Worm (Caenorhabditis elegans): ENCODE data around the gene C06G4.6.

Gene C06G4.6

DNA sequence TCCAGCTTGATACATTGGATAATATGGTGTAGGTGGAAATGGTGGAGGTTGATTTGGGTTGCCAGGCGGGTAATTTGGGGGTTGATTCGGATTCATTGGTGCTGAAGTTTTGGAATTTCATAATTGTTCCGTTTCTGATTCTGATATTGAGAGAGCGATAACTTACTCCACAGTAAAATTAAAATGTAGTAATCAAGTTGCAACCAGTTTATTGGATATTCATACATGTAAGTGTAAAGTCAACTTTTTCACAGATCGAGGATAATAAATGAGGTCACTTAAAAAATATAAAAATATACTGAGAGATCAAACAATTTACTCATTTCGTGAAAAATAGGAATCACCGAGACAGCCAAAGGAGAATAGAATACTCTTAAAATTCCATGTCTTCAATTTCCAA lies 23.8 kb downstream of the C06G4.6 start, which contains the start of gene mdt-30:
Gene mdt-30 (minus strand): TSS at position 101 of the 400 bp plus-strand sequence.
- TF ChIP-seq ceh-43 (GFP tag; optimal IDR thresholded peaks at IDR 0.05) (no peak), mep-1 (tag; optimal IDR thresholded peaks at IDR 0.05) (no peak), unc-39 (tag; optimal IDR thresholded peaks at IDR 0.05) (no peak), snpc-4 (tag; optimal IDR thresholded peaks at IDR 0.05) (no peak), zip-8 (tag; optimal IDR thresholded peaks at IDR 0.05) (no peak), nhr-28 (tag; optimal IDR thresholded peaks at IDR 0.05) (no peak), bed-3 (GFP tag; optimal IDR thresholded peaks at IDR 0.05) (no peak), tbx-8 (GFP tag; optimal IDR thresholded peaks at IDR 0.05) (no peak), ces-1 (GFP tag; optimal IDR thresholded peaks at IDR 0.05) (no peak), ztf-11 (tag; optimal IDR thresholded peaks at IDR 0.05) (no peak), unc-62 (GFP tag; optimal IDR thresholded peaks at IDR 0.05) (no peak), ceh-39 (tag; optimal IDR thresholded peaks at IDR 0.05) (no peak), nhr-12 (tag; optimal IDR thresholded peaks at IDR 0.05) (no peak)

ce11 chrIII:8029487-8029886 lies 25.3 kb downstream of the C06G4.6 start, which contains the start of gene F44B9.8:
F44B9.8 (minus strand) TSS chrIII:8029649.
- no peak for TF ChIP-seq lin-32 (GFP tag; optimal IDR thresholded peaks at IDR 0.05)
- no peak for TF ChIP-seq nhr-76 (tag; optimal IDR thresholded peaks at IDR 0.05)
- no peak for TF ChIP-seq unc-62 (GFP tag; optimal IDR thresholded peaks at IDR 0.05)
- TF ChIP-seq elt-1 (tag; optimal IDR thresholded peaks at IDR 0.05; ENCODE audit: borderline replicate concordance, insufficient read depth): no peak
- TF ChIP-seq nhr-28 (tag; optimal IDR thresholded peaks at IDR 0.05): no peak
- no peak for TF ChIP-seq nhr-2 (tag; optimal IDR thresholded peaks at IDR 0.05)
- TF ChIP-seq ham-2 (GFP tag; optimal IDR thresholded peaks at IDR 0.05): no peak
- no peak for TF ChIP-seq ces-1 (GFP tag; optimal IDR thresholded peaks at IDR 0.05)
- no peak for TF ChIP-seq drap-1 (GFP tag; optimal IDR thresholded peaks at IDR 0.05)
- no peak for TF ChIP-seq cnd-1 (tag; optimal IDR thresholded peaks at IDR 0.05)
- peak; percentile 31 for TF ChIP-seq nhr-237 (tag; optimal IDR thresholded peaks at IDR 0.05)
- TF ChIP-seq sptf-1 (tag; optimal IDR thresholded peaks at IDR 0.05): no peak
- TF ChIP-seq lsy-2 (tag; optimal IDR thresholded peaks at IDR 0.05): peak; percentile 39
- TF ChIP-seq pha-4 (tag; optimal IDR thresholded peaks at IDR 0.05): peak; percentile 17
- no peak for TF ChIP-seq mls-2 (tag; optimal IDR thresholded peaks at IDR 0.05)

- no peak for TF ChIP-seq nhr-237 (tag; optimal IDR thresholded peaks at IDR 0.05)
- no peak for TF ChIP-seq tbx-8 (GFP tag; optimal IDR thresholded peaks at IDR 0.05)
These were observed 26.8 kb downstream of the C06G4.6 start, which contains the start of gene F44B9.9 for ce11 chrIII:8030963-8031362. F44B9.9 (minus strand) TSS chrIII:8031063.

ce11 chrIII:8033534-8033933 lies 29.3 kb downstream of the C06G4.6 start, which contains the start of gene F44B9.10:
F44B9.10 (minus strand) TSS chrIII:8033634.
- TF ChIP-seq mls-2 (tag; optimal IDR thresholded peaks at IDR 0.05) (no peak), pha-4 (tag; optimal IDR thresholded peaks at IDR 0.05) (no peak), elt-3 (tag; optimal IDR thresholded peaks at IDR 0.05) (no peak), nhr-28 (tag; optimal IDR thresholded peaks at IDR 0.05) (no peak), mab-5 (tag; optimal IDR thresholded peaks at IDR 0.05) (no peak), snpc-4 (tag; optimal IDR thresholded peaks at IDR 0.05) (no peak), unc-120 (tag; optimal IDR thresholded peaks at IDR 0.05; ENCODE audit: poor library complexity, severe bottlenecking) (no peak), sem-2 (GFP tag; optimal IDR thresholded peaks at IDR 0.05) (no peak), lin-32 (GFP tag; optimal IDR thresholded peaks at IDR 0.05) (no peak), ham-2 (GFP tag; optimal IDR thresholded peaks at IDR 0.05) (no peak), tbx-8 (GFP tag; optimal IDR thresholded peaks at IDR 0.05) (no peak), hlh-1 (tag; optimal IDR thresholded peaks at IDR 0.05) (no peak)

DNA sequence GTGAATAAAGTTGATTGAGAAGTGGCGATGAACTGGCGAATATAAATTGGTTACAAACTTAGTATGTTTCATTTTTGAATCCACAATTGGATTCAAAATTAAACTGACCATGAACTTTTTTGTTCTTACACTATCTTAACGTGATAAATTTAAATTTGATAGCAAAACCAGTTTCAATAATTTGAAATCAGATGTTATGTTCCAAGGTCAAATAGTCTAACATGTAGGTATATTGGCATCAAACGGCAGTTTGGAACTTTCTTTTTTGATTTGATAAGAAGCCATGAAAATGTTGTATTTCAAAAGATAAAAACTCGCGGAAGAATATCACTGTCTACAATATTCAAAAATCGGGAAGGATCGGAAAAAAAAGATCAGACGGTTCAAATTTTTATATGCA lies 31.9 kb downstream of the C06G4.6 start:
- TF ChIP-seq nhr-2 (tag; optimal IDR thresholded peaks at IDR 0.05) (no peak), M03D4.4 (tag; optimal IDR thresholded peaks at IDR 0.05) (no peak)

DNA sequence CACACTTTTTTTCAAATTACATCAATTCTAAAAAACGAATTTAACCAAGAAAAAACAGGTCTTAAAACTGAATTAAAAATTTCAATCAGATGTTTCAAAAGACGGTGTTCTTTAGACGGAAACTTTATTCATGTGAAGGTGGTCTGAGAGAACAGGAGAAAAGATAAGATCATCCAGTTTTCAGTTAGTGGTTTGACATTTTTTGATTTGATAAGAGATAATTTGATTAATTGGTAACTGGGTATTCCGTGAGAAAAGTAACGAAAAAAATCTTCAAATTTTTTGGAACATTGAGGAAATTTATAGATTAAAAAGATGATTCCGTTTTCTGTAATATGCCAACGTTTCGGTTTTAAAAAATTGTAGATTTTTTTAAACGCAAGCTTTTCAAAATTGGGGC lies 32.3 kb downstream of the C06G4.6 start:
- TF ChIP-seq ceh-39 (tag; optimal IDR thresholded peaks at IDR 0.05) (no peak), zip-8 (tag; optimal IDR thresholded peaks at IDR 0.05) (no peak), ceh-43 (GFP tag; optimal IDR thresholded peaks at IDR 0.05) (no peak), elt-3 (tag; optimal IDR thresholded peaks at IDR 0.05) (no peak), bed-3 (GFP tag; optimal IDR thresholded peaks at IDR 0.05) (no peak), lsy-2 (tag; optimal IDR thresholded peaks at IDR 0.05) (no peak), blmp-1 (tag; optimal IDR thresholded peaks at IDR 0.05) (no peak), nhr-76 (tag; optimal IDR thresholded peaks at IDR 0.05) (no peak), mab-5 (tag; optimal IDR thresholded peaks at IDR 0.05) (no peak), snpc-4 (tag; optimal IDR thresholded peaks at IDR 0.05) (no peak), sptf-1 (tag; optimal IDR thresholded peaks at IDR 0.05) (no peak), nhr-28 (tag; optimal IDR thresholded peaks at IDR 0.05) (no peak), nhr-12 (tag; optimal IDR thresholded peaks at IDR 0.05) (no peak), drap-1 (GFP tag; optimal IDR thresholded peaks at IDR 0.05) (no peak), elt-1 (tag; optimal IDR thresholded peaks at IDR 0.05; ENCODE audit: borderline replicate concordance, insufficient read depth) (no peak), flh-1 (GFP tag; optimal IDR thresholded peaks at IDR 0.05) (no peak), unc-62 (GFP tag; optimal IDR thresholded peaks at IDR 0.05) (no peak)
